Fruit fly (Drosophila melanogaster) whole organism, prepupa: ENCODE data around the gene CG33258.

ENCODE experiments used
- Blimp-1 ChIP-seq: fragments of 200-800 bp; sonication (Bioruptor generic); optimal IDR thresholded peaks from 3 replicates; lab custom pipeline; 2017; ENCODE audit warnings: missing biosample characterization, missing genetic modification characterization, mild to moderate bottlenecking, moderate library complexity, missing genetic modification reagents
- CG10631 ChIP-seq: fragments of 200-800 bp; sonication (Bioruptor generic); optimal IDR thresholded peaks from 2 replicates; lab custom pipeline; 2016; ENCODE audit warnings: missing biosample characterization, missing genetic modification characterization
- CG11762 ChIP-seq: fragments of 200-800 bp; sonication (Bioruptor generic); optimal IDR thresholded peaks from 3 replicates; lab custom pipeline; 2016; ENCODE audit warnings: missing biosample characterization, missing genetic modification characterization; ENCODE audit not compliant: insufficient read depth
- CG11902 ChIP-seq: fragments of 200-800 bp; sonication (Bioruptor generic); optimal IDR thresholded peaks from 3 replicates; lab custom pipeline; 2016; ENCODE audit warnings: missing biosample characterization, missing genetic modification characterization
- CG15336 ChIP-seq: fragments of 200-800 bp; sonication (Bioruptor generic); IDR thresholded peaks from 2 replicates; pipeline ENCODE4 v1.3.6; 2022; ENCODE audit warnings: missing biosample characterization, missing genetic modification characterization
- CG1621 ChIP-seq: fragments of 200-800 bp; sonication (Bioruptor generic); optimal IDR thresholded peaks from 3 replicates; lab custom pipeline; 2018; ENCODE audit warnings: missing biosample characterization, mild to moderate bottlenecking, missing genetic modification characterization
- CG3032 ChIP-seq: fragments of 200-800 bp; optimal IDR thresholded peaks from 2 replicates; lab custom pipeline; 2019; ENCODE audit warnings: missing biosample characterization, mild to moderate bottlenecking, missing genetic modification characterization, moderate library complexity
- CG31627 ChIP-seq: fragments of 200-800 bp; sonication (Bioruptor generic); optimal IDR thresholded peaks from 3 replicates; lab custom pipeline; 2016; ENCODE audit warnings: missing biosample characterization, missing genetic modification characterization
- CG34406 ChIP-seq: fragments of 200-800 bp; sonication (Bioruptor generic); optimal IDR thresholded peaks from 3 replicates; lab custom pipeline; 2016; ENCODE audit warnings: missing biosample characterization, missing genetic modification characterization
- CG3919 ChIP-seq: fragments of 200-800 bp; sonication (Bioruptor generic); optimal IDR thresholded peaks from 3 replicates; lab custom pipeline; 2016; ENCODE audit warnings: missing biosample characterization, missing genetic modification characterization
- CG4318 ChIP-seq: fragments of 200-800 bp; sonication (Bioruptor generic); optimal IDR thresholded peaks from 3 replicates; lab custom pipeline; 2017; ENCODE audit warnings: missing biosample characterization, mild to moderate bottlenecking, missing genetic modification characterization
- CG6163 ChIP-seq: fragments of 200-800 bp; sonication (Bioruptor generic); IDR thresholded peaks from 3 replicates; pipeline ENCODE4 v1.3.6; 2022; ENCODE audit warnings: missing biosample characterization, missing genetic modification characterization
- CG6276 ChIP-seq: fragments of 200-800 bp; sonication (Bioruptor generic); optimal IDR thresholded peaks from 2 replicates; lab custom pipeline; 2017; ENCODE audit warnings: missing biosample characterization, mild to moderate bottlenecking, missing genetic modification characterization
- CG6792 ChIP-seq: fragments of 200-800 bp; sonication (Bioruptor generic); optimal IDR thresholded peaks from 3 replicates; lab custom pipeline; 2016; ENCODE audit warnings: missing biosample characterization, missing genetic modification characterization
- CG7368 ChIP-seq: fragments of 200-800 bp; sonication (Bioruptor generic); optimal IDR thresholded peaks from 3 replicates; lab custom pipeline; 2016; ENCODE audit warnings: missing biosample characterization, missing genetic modification characterization
- CG8319 ChIP-seq: fragments of 200-800 bp; sonication (Bioruptor generic); optimal IDR thresholded peaks from 3 replicates; lab custom pipeline; 2016; ENCODE audit warnings: missing biosample characterization, missing genetic modification characterization
- CG8632 ChIP-seq: fragments of 200-800 bp; sonication (Bioruptor generic); optimal IDR thresholded peaks from 3 replicates; lab custom pipeline; 2016; ENCODE audit warnings: missing biosample characterization, missing genetic modification characterization
- Eip75B ChIP-seq: fragments of 200-800 bp; sonication (Bioruptor generic); optimal IDR thresholded peaks from 3 replicates; lab custom pipeline; 2016; ENCODE audit warnings: missing biosample characterization, missing genetic modification characterization
- Eip78C ChIP-seq: fragments of 200-800 bp; sonication (Bioruptor generic); peaks from one replicate; lab custom pipeline; 2016; ENCODE audit warnings: missing biosample characterization, missing genetic modification characterization
- Eip93F ChIP-seq: fragments of 200-800 bp; sonication (Bioruptor generic); optimal IDR thresholded peaks from 2 replicates; lab custom pipeline; 2016; ENCODE audit warnings: missing biosample characterization, mild to moderate bottlenecking, missing genetic modification characterization
- Ets21C ChIP-seq: fragments of 200-800 bp; sonication (Bioruptor generic); optimal IDR thresholded peaks from 3 replicates; lab custom pipeline; 2016; ENCODE audit warnings: missing biosample characterization, missing genetic modification characterization
- Ets96B ChIP-seq: fragments of 200-800 bp; optimal IDR thresholded peaks from 2 replicates; lab custom pipeline; 2019; ENCODE audit warnings: missing biosample characterization, mild to moderate bottlenecking, missing genetic modification characterization, moderate library complexity
- Gug ChIP-seq: fragments of 200-800 bp; sonication (Bioruptor generic); IDR thresholded peaks from 2 replicates; pipeline ENCODE4 v1.3.6; 2022; ENCODE audit warnings: missing biosample characterization, missing genetic modification characterization
- Lpt ChIP-seq: fragments of 200-800 bp; sonication (Bioruptor generic); optimal IDR thresholded peaks from 3 replicates; lab custom pipeline; 2016; ENCODE audit warnings: missing biosample characterization, missing genetic modification characterization
- OdsH ChIP-seq: fragments of 200-800 bp; sonication (Bioruptor generic); optimal IDR thresholded peaks from 3 replicates; lab custom pipeline; 2016; ENCODE audit warnings: missing biosample characterization, missing genetic modification characterization
- Smox ChIP-seq: fragments of 200-800 bp; sonication (Bioruptor generic); optimal IDR thresholded peaks from 3 replicates; lab custom pipeline; 2016; ENCODE audit warnings: missing biosample characterization, missing genetic modification characterization
- Sox14 ChIP-seq: fragments of 200-800 bp; sonication (Bioruptor generic); optimal IDR thresholded peaks from 3 replicates; lab custom pipeline; 2016; ENCODE audit warnings: missing biosample characterization, missing genetic modification characterization
- Sox15 ChIP-seq: fragments of 200-800 bp; sonication (Bioruptor generic); optimal IDR thresholded peaks from 3 replicates; lab custom pipeline; 2016; ENCODE audit warnings: missing biosample characterization, missing genetic modification characterization
- achi ChIP-seq: fragments of 200-800 bp; sonication (Bioruptor generic); optimal IDR thresholded peaks from 3 replicates; lab custom pipeline; 2016; ENCODE audit warnings: missing biosample characterization, missing genetic modification characterization
- dsx ChIP-seq: fragments of 200-800 bp; optimal IDR thresholded peaks from 3 replicates; lab custom pipeline; 2019; ENCODE audit warnings: missing biosample characterization, mild to moderate bottlenecking, missing genetic modification characterization, moderate library complexity; ENCODE audit not compliant: poor library complexity, severe bottlenecking
- eg ChIP-seq: fragments of 200-800 bp; sonication (Bioruptor generic); IDR thresholded peaks from 3 replicates; pipeline ENCODE4 v1.3.6; 2022; ENCODE audit warnings: missing biosample characterization, missing genetic modification characterization
- esn ChIP-seq: fragments of 200-800 bp; sonication (Bioruptor generic); optimal IDR thresholded peaks from 2 replicates; lab custom pipeline; 2016; ENCODE audit warnings: missing biosample characterization, mild to moderate bottlenecking, missing genetic modification characterization, moderate library complexity
- fd85E ChIP-seq: fragments of 200-800 bp; sonication (Bioruptor generic); optimal IDR thresholded peaks from 3 replicates; lab custom pipeline; 2016; ENCODE audit warnings: missing biosample characterization, missing genetic modification characterization
- net ChIP-seq: fragments of 200-800 bp; sonication (Bioruptor generic); optimal IDR thresholded peaks from 3 replicates; lab custom pipeline; 2016; ENCODE audit warnings: missing biosample characterization, missing genetic modification characterization
- pdm3 ChIP-seq: fragments of 200-800 bp; sonication (Bioruptor generic); optimal IDR thresholded peaks from 3 replicates; lab custom pipeline; 2016; ENCODE audit warnings: missing biosample characterization, missing genetic modification characterization
- spab ChIP-seq: fragments of 200-800 bp; sonication (Bioruptor generic); optimal IDR thresholded peaks from 2 replicates; lab custom pipeline; 2017; ENCODE audit warnings: missing biosample characterization, mild to moderate bottlenecking, missing genetic modification characterization, missing genetic modification reagents
- ss ChIP-seq, 2 experiments: fragments of 200-800 bp; sonication (Bioruptor generic); optimal IDR thresholded peaks; 2 replicates in 1 of 2; 3 replicates in 1 of 2; lab custom pipeline; 2017 to 2018; ENCODE audit warnings: mild to moderate bottlenecking in 2 of 2, missing biosample characterization in 2 of 2, missing genetic modification characterization in 2 of 2, moderate library complexity in 1 of 2
- svp ChIP-seq: fragments of 200-800 bp; sonication (Bioruptor generic); peaks from one replicate; lab custom pipeline; 2016; ENCODE audit warnings: missing biosample characterization, missing genetic modification characterization
- topi ChIP-seq: fragments of 200-800 bp; sonication (Bioruptor generic); optimal IDR thresholded peaks from 3 replicates; lab custom pipeline; 2016; ENCODE audit warnings: missing biosample characterization, missing genetic modification characterization

Gene CG33258

DNA sequence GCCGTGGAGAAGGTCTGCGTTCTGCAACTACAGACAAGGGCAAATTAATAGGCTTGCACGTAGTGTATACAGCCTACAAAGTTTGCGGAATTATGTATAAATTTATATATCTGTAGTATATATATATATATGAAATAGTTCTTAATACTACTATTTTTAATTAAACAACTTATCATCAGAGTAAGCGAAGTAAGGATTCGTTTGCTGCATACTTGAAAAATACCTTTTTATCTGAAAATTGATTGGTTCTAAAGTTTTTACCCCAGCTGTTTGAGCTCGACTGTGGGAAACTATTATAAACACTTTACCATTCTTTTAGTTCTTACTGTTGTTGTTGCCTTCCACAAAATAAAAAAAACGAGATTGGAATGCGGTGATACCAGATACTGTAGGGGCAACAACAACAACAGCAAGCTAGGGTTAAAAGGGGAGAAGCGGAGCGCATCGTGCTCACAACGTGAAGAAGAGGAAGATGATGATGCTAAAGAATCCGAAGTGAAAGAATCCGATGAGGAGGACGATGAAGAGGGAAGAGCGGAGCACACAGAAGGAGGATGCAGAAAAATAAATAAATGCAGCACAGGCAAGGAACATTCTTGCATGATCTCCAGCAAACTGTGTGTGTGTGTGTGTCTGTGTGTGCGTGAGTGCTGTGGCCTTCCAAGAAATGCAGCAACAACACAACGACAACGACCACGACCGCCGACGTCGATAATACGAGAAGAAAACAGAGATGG lies 39.1 kb upstream of the CG33258 start (continued):
- TF ChIP-seq esn (GFP tag; lab: Kevin White, UChicago) (peak; percentile 76), CG7368 (GFP tag; lab: Kevin White, UChicago) (no peak), pdm3 (GFP tag; lab: Kevin White, UChicago) (peak; percentile 58), Ets96B (tag; lab: Kevin White, UChicago) (peak; percentile 92), Eip78C (GFP tag; lab: Kevin White, UChicago) (peak; percentile 86), CG11762 (GFP tag; lab: Kevin White, UChicago) (peak; percentile 60), Blimp-1 (GFP tag; lab: Kevin White, UChicago) (peak; percentile 74), CG6276 (peak; percentile 72), Sox15 (GFP tag; lab: Kevin White, UChicago) (peak; percentile 50)

DNA sequence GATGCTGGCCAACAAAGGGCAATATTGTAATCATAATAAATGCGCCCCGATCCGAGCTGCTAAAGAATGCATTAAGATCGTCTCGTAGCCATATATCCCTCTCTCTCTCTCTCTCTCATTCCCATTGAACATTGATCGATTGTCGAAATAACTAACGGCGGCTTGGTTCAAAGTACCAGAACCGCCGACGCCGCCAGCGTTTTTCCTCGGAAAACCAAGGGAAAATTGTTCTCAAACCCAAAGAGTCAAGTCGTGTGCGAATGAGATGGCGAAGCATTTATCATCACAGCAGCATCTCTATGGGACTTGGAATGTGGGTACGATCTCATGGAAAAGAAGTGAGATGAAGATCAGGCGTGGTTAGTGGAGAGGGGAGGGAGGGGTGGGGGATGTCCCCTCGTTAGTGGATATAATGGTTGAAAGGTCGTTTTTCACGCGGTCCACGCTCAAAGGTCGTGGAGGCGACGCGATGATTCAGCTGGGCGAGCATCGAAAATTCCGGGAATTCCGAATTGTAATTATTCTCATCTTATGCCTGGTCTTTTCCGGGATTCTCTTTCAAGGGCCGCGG lies 38.5 kb upstream of the CG33258 start:
- TF ChIP-seq CG8632 (GFP tag; lab: Kevin White, UChicago) (no peak), CG11902 (GFP tag; lab: Kevin White, UChicago) (no peak), svp (GFP tag; lab: Kevin White, UChicago) (peak; percentile 22), Gug (GFP tag; lab: Robert Waterston, UW) (no peak), dsx (GFP tag; lab: Kevin White, UChicago) (no peak), CG1621 (tag; lab: Kevin White, UChicago) (no peak), CG6276 (no peak), esn (GFP tag; lab: Kevin White, UChicago) (no peak), Eip78C (GFP tag; lab: Kevin White, UChicago) (peak; percentile 24), Lpt (GFP tag; lab: Kevin White, UChicago) (no peak), topi (GFP tag; lab: Kevin White, UChicago) (no peak), CG7368 (GFP tag; lab: Kevin White, UChicago) (no peak), eg (GFP tag; lab: Robert Waterston, UW) (0 out of 3 replicates have a peak, but pooled peaks have one; percentile 18), Sox14 (GFP tag; lab: Kevin White, UChicago) (peak; percentile 30), achi (GFP tag; lab: Kevin White, UChicago) (no peak), fd85E (GFP tag; lab: Kevin White, UChicago) (no peak)
- TF ChIP-seq, all 60 proteins: peak for 4

DNA sequence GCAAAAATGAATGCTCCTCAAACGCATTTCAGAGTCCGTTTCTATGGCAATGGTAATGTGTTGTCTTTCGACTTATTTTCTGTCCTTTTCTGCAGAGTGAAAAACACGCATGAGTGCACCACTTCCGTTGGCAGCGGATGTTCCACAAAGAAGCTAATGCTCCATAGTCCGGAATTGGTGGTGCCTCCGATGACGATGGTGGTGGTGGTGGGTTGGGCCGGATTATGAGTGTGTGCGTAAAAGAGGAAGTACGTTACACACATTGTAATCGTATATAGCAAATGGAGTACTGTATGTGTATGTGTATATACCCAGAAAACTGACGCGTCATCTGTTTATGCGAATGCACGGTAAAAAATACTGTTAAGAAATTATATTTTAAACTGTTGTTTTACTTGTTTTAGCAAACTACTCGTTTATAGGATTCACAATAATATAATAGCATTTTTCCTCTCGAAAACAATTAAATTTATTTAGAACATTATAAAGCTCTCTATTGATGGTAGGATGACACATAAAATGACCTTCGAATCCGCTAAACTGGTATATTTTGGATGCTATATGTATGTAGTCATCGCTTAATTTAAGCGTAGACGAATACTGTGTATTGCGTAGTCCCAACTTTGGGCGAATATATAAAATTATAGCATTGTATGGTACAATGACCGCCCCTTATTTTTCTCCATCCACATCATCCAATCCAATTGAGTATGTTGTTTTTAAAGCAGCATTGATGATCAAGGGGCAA lies 37.1 kb upstream of the CG33258 start:
- TF ChIP-seq CG11762 (GFP tag; lab: Kevin White, UChicago), result peak; percentile 36
- no peak for TF ChIP-seq Blimp-1 (GFP tag; lab: Kevin White, UChicago)
- TF ChIP-seq CG8319 (GFP tag; lab: Kevin White, UChicago), result no peak
- peak; percentile 26; the same call in 2 of the 3 replicates for TF ChIP-seq eg (GFP tag; lab: Robert Waterston, UW)
- TF ChIP-seq CG1621 (tag; lab: Kevin White, UChicago), result no peak
- peak; percentile 74 for TF ChIP-seq dsx (GFP tag; lab: Kevin White, UChicago)
- TF ChIP-seq CG31627 (GFP tag; lab: Kevin White, UChicago), result no peak
- no peak for TF ChIP-seq spab (GFP tag; lab: Kevin White, UChicago)
- no peak for TF ChIP-seq Gug (GFP tag; lab: Robert Waterston, UW)
- TF ChIP-seq CG10631 (GFP tag; lab: Kevin White, UChicago), result peak; percentile 60
- TF ChIP-seq net (GFP tag; lab: Kevin White, UChicago), result peak; percentile 39
- peak; percentile 72 for TF ChIP-seq CG6163
- no peak for TF ChIP-seq Sox14 (GFP tag; lab: Kevin White, UChicago)
- TF ChIP-seq CG34406 (GFP tag; lab: Kevin White, UChicago), result peak; percentile 59
- TF ChIP-seq CG4318 (GFP tag; lab: Kevin White, UChicago), result peak; percentile 30
- TF ChIP-seq esn (GFP tag; lab: Kevin White, UChicago), result peak; percentile 64
- peak; percentile 16 for TF ChIP-seq CG3032 (tag; lab: Kevin White, UChicago)
- peak; percentile 30 for TF ChIP-seq CG3919 (GFP tag; lab: Kevin White, UChicago)
- peak; percentile 30 for TF ChIP-seq achi (GFP tag; lab: Kevin White, UChicago)
- TF ChIP-seq Ets96B (tag; lab: Kevin White, UChicago), result peak; percentile 55
- TF ChIP-seq CG15336, result peak; percentile 54
- peak in 1 of 2 experiments; percentile 11 for TF ChIP-seq ss (GFP tag; optimal IDR thresholded peaks at IDR 0.05; lab: Kevin White, UChicago)
- peak; percentile 58 for TF ChIP-seq topi (GFP tag; lab: Kevin White, UChicago)
- no peak for TF ChIP-seq CG7368 (GFP tag; lab: Kevin White, UChicago)
- TF ChIP-seq Smox, result peak; percentile 41
- peak; percentile 48 for TF ChIP-seq CG8632 (GFP tag; lab: Kevin White, UChicago)
- peak; percentile 92 for TF ChIP-seq Eip78C (GFP tag; lab: Kevin White, UChicago)
- TF ChIP-seq Ets21C, result no peak
- peak; percentile 37 for TF ChIP-seq Eip75B (GFP tag; lab: Kevin White, UChicago)
- TF ChIP-seq CG6792 (GFP tag; lab: Kevin White, UChicago), result peak; percentile 50
- TF ChIP-seq pdm3 (GFP tag; lab: Kevin White, UChicago), result peak; percentile 2
- TF ChIP-seq Eip93F (GFP tag; lab: Kevin White, UChicago), result no peak
- TF ChIP-seq svp (GFP tag; lab: Kevin White, UChicago), result peak; percentile 69
- no peak for TF ChIP-seq CG6276
- no peak for TF ChIP-seq Sox15 (GFP tag; lab: Kevin White, UChicago)
- peak; percentile 34 for TF ChIP-seq OdsH
